Fruit fly (Drosophila melanogaster) ovary, adult (tissue): ENCODE measurements around the gene Timp.

Experiments used
- CG17801 ChIP-seq: fragments of 200-800 bp; optimal IDR thresholded peaks from 2 replicates; lab custom pipeline; 2019; ENCODE audit warnings: missing biosample characterization, mild to moderate bottlenecking, missing genetic modification characterization, moderate library complexity; ENCODE audit not compliant: partially characterized antibody

Gene Timp

dm6 chr3R:10212799-10213198 is at the start of gene Timp:
Timp (minus strand) TSS chr3R:10213007.
- peak; percentile 62 for TF ChIP-seq CG17801

- peak; percentile 95 for TF ChIP-seq CG17801
Measured at dm6 chr3R:10261800-10262199, 49.0 kb upstream of the Timp start, which contains the start of the genes Sirt6 and pont. Sirt6 (minus strand) TSS chr3R:10261849. pont (plus strand) TSS chr3R:10262123.

- TF ChIP-seq CG17801 = no peak
Measured at dm6 chr3R:10251846-10252245, 39.0 kb upstream of the Timp start.

dm6 chr3R:10251218-10251617 is 38.4 kb upstream of the Timp start, which contains the start of gene CG3999:
CG3999 (plus strand) TSS chr3R:10251518.
- TF ChIP-seq CG17801 = no peak

dm6 chr3R:10227990-10228389 is 15.2 kb upstream of the Timp start:
- TF ChIP-seq CG17801 = no peak

dm6 chr3R:10226132-10227023 is 13.6 kb upstream of the Timp start:
- no peak for TF ChIP-seq CG17801

- TF ChIP-seq CG17801 = no peak
Measured at dm6 chr3R:10225390-10225789, 12.6 kb upstream of the Timp start, which contains the start of gene CG42795. CG42795 (plus strand) TSS chr3R:10225690.

- TF ChIP-seq CG17801 = no peak
Measured at dm6 chr3R:10224594-10224993, 11.8 kb upstream of the Timp start, which contains the start of the genes CG12817 and CG34107. CG12817 (minus strand) TSS chr3R:10224725. CG34107 (plus strand) TSS chr3R:10224909.

- TF ChIP-seq CG17801 = no peak
Measured at dm6 chr3R:10222416-10222815, 9.6 kb upstream of the Timp start, which contains the start of gene CG12420. CG12420 (plus strand) TSS chr3R:10222698.

- TF ChIP-seq CG17801 = no peak
Measured at dm6 chr3R:10217998-10218397, 5.2 kb upstream of the Timp start.

dm6 chr3R:10213430-10213829 is 623 bp upstream of the Timp start:
- peak; percentile 74 for TF ChIP-seq CG17801

- no peak for TF ChIP-seq CG17801
Measured at dm6 chr3R:10206740-10207139, 6.1 kb downstream of the Timp start.

dm6 chr3R:10203554-10203953 is 9.3 kb downstream of the Timp start:
- peak; percentile 67 for TF ChIP-seq CG17801

- no peak for TF ChIP-seq CG17801
Measured at dm6 chr3R:10190084-10190782, 22.6 kb downstream of the Timp start, which contains the start of gene Syn. Syn (plus strand) TSS chr3R:10190689.

- TF ChIP-seq CG17801 = peak; percentile 80
Measured at dm6 chr3R:10189520-10189919, 23.3 kb downstream of the Timp start, which contains the start of gene CG12814. CG12814 (minus strand) TSS chr3R:10189603.

dm6 chr3R:10185986-10186385 is 26.8 kb downstream of the Timp start:
- TF ChIP-seq CG17801 = no peak

- TF ChIP-seq CG17801 = no peak
Measured at dm6 chr3R:10176927-10177511, 35.8 kb downstream of the Timp start.
